Worm (Caenorhabditis elegans) whole organism, L1 larva: ENCODE measurements around the gene smg-6.
A peak's percentile ranks its signal among the peaks of the same experiment; 100 is the strongest.
"Not testable (repeated sequence)": the region's sequence is repeated elsewhere in the genome, so short reads cannot be mapped to it uniquely, and the experiment has no call there.

Experiments used
- C04F5.9 ChIP-seq: sonication (generic microtip); optimal IDR thresholded peaks from 2 replicates; lab custom pipeline; 2016; ENCODE audit warnings: missing genetic modification characterization, missing compliant biosample characterization
- C16A3.4 ChIP-seq: fragments of 150-350 bp; optimal IDR thresholded peaks from 2 replicates; lab custom pipeline; 2014; ENCODE audit warnings: missing biosample characterization, missing genetic modification characterization
- Y116A8C.19 ChIP-seq: sonication (generic microtip); optimal IDR thresholded peaks from 2 replicates; lab custom pipeline; 2016; ENCODE audit warnings: missing compliant biosample characterization, missing genetic modification characterization, borderline replicate concordance
- aly-2 ChIP-seq: fragments of 150-350 bp; optimal IDR thresholded peaks from 2 replicates; lab custom pipeline; 2014; ENCODE audit warnings: missing biosample characterization, missing genetic modification characterization
- ama-1 ChIP-seq: fragments of 150-350 bp; optimal IDR thresholded peaks from 2 replicates; lab custom pipeline; 2014
- ceh-63 ChIP-seq: fragments of 200-800 bp; sonication (Bioruptor generic); optimal IDR thresholded peaks from 2 replicates; lab custom pipeline; 2018; ENCODE audit warnings: mild to moderate bottlenecking, missing genetic modification characterization, missing compliant biosample characterization
- ceh-8 ChIP-seq: fragments of 200-800 bp; sonication (Bioruptor generic); optimal IDR thresholded peaks from 2 replicates; lab custom pipeline; 2018; ENCODE audit warnings: mild to moderate bottlenecking, missing genetic modification characterization, moderate library complexity, missing compliant biosample characterization
- ceh-82 ChIP-seq, 3 experiments: fragments of 150-350 bp in 1 of 3; sonication (generic microtip) in 2 of 3; optimal IDR thresholded peaks; 2 replicates each; lab custom pipeline; 2014 to 2017; ENCODE audit warnings: missing biosample characterization in 3 of 3, missing genetic modification characterization in 3 of 3
- ceh-88 ChIP-seq: fragments of 200-800 bp; sonication (Bioruptor generic); IDR thresholded peaks from 2 replicates; pipeline ENCODE4 v1.3.6; 2022; ENCODE audit warnings: missing genetic modification characterization, missing compliant biosample characterization
- ces-1 ChIP-seq: fragments of 150-350 bp; optimal IDR thresholded peaks from 2 replicates; lab custom pipeline; 2014; ENCODE audit warnings: missing biosample characterization, missing genetic modification reagents, missing genetic modification characterization
- dpl-1 ChIP-seq, 3 experiments: fragments of 150-350 bp in 2 of 3; sonication (generic microtip) in 1 of 3; optimal IDR thresholded peaks; 2 replicates each; lab custom pipeline; 2014 to 2017; ENCODE audit warnings: missing biosample characterization in 3 of 3, missing genetic modification characterization in 3 of 3, missing genetic modification reagents in 3 of 3
- efl-1 ChIP-seq, 4 experiments: fragments of 150-350 bp; optimal IDR thresholded peaks in 3 of 4; peaks in 1 of 4; 1 replicate in 1 of 4; 2 replicates in 3 of 4; lab custom pipeline; 2014; ENCODE audit warnings: missing biosample characterization in 2 of 4, missing genetic modification characterization in 2 of 4, missing genetic modification reagents in 2 of 4
- egl-27 ChIP-seq, 2 experiments: fragments of 150-350 bp in 1 of 2; sonication (generic microtip); optimal IDR thresholded peaks; 3 replicates each; lab custom pipeline; 2017 to 2018; ENCODE audit warnings: missing biosample characterization in 2 of 2, missing genetic modification characterization in 2 of 2, missing genetic modification reagents in 2 of 2
- fkh-10 ChIP-seq: sonication (generic microtip); optimal IDR thresholded peaks from 2 replicates; lab custom pipeline; 2017; ENCODE audit warnings: missing biosample characterization, missing genetic modification reagents, missing genetic modification characterization
- fkh-4 ChIP-seq: sonication (generic microtip); optimal IDR thresholded peaks from 2 replicates; lab custom pipeline; 2016; ENCODE audit warnings: missing compliant biosample characterization, missing genetic modification characterization, borderline replicate concordance
- fkh-8 ChIP-seq: sonication (generic microtip); optimal IDR thresholded peaks from 2 replicates; lab custom pipeline; 2016; ENCODE audit warnings: mild to moderate bottlenecking, missing genetic modification characterization, missing compliant biosample characterization
- grh-1 ChIP-seq: fragments of 200-800 bp; sonication (Bioruptor generic); IDR thresholded peaks from 2 replicates; pipeline ENCODE4 v1.3.6; 2022; ENCODE audit warnings: missing genetic modification reagents, missing genetic modification characterization, missing compliant biosample characterization
- hlh-4 ChIP-seq: sonication (generic microtip); optimal IDR thresholded peaks from 2 replicates; lab custom pipeline; 2016; ENCODE audit warnings: mild to moderate bottlenecking, missing genetic modification characterization, missing compliant biosample characterization
- hpl-2 ChIP-seq: fragments of 150-350 bp; optimal IDR thresholded peaks from 2 replicates; lab custom pipeline; 2014; ENCODE audit warnings: missing biosample characterization, missing genetic modification reagents, missing genetic modification characterization
- isw-1 ChIP-seq: fragments of 200-800 bp; sonication (Bioruptor generic); IDR thresholded peaks from 2 replicates; pipeline ENCODE4 v1.3.6; 2022; ENCODE audit warnings: missing genetic modification characterization, missing compliant biosample characterization
- jun-1 ChIP-seq: fragments of 150-350 bp; optimal IDR thresholded peaks from 2 replicates; lab custom pipeline; 2014; ENCODE audit warnings: missing biosample characterization, missing genetic modification reagents, missing genetic modification characterization
- lin-13 ChIP-seq: fragments of 150-350 bp; optimal IDR thresholded peaks from 2 replicates; lab custom pipeline; 2014; ENCODE audit warnings: missing biosample characterization, missing genetic modification reagents, missing genetic modification characterization
- lin-14 ChIP-seq: fragments of 200-800 bp; sonication (Bioruptor generic); optimal IDR thresholded peaks from 2 replicates; lab custom pipeline; 2018; ENCODE audit warnings: mild to moderate bottlenecking, missing genetic modification characterization, moderate library complexity, missing compliant biosample characterization
- lin-15B ChIP-seq: fragments of 150-350 bp; sonication (generic microtip); optimal IDR thresholded peaks from 3 replicates; lab custom pipeline; 2014; ENCODE audit warnings: missing biosample characterization, missing genetic modification characterization
- lin-35 ChIP-seq, 2 experiments: fragments of 150-350 bp; optimal IDR thresholded peaks; 2 replicates each; lab custom pipeline; 2014; ENCODE audit warnings: missing biosample characterization in 2 of 2, missing genetic modification characterization in 2 of 2, missing genetic modification reagents in 2 of 2
- lin-39 ChIP-seq: fragments of 150-350 bp; optimal IDR thresholded peaks from 2 replicates; lab custom pipeline; 2014; ENCODE audit warnings: missing biosample characterization, missing genetic modification reagents, missing genetic modification characterization
- lsy-2 ChIP-seq, 2 experiments: fragments of 150-350 bp; optimal IDR thresholded peaks; 2 replicates each; lab custom pipeline; 2014; ENCODE audit warnings: missing biosample characterization in 2 of 2, missing genetic modification characterization in 2 of 2
- mdl-1 ChIP-seq, 2 experiments: fragments of 150-350 bp; optimal IDR thresholded peaks; 2 replicates each; lab custom pipeline; 2014 to 2017; ENCODE audit warnings: missing biosample characterization in 2 of 2, missing genetic modification characterization in 2 of 2, inconsistent platforms in 1 of 2
- mef-2 ChIP-seq: fragments of 150-350 bp; optimal IDR thresholded peaks from 2 replicates; lab custom pipeline; 2014; ENCODE audit warnings: missing biosample characterization, missing genetic modification characterization
- mep-1 ChIP-seq: fragments of 150-350 bp; optimal IDR thresholded peaks from 2 replicates; lab custom pipeline; 2014; ENCODE audit warnings: missing biosample characterization, missing genetic modification characterization
- nhr-11 ChIP-seq: fragments of 150-350 bp; optimal IDR thresholded peaks from 2 replicates; lab custom pipeline; 2014; ENCODE audit warnings: missing biosample characterization, missing genetic modification characterization
- nhr-19 ChIP-seq: fragments of 200-800 bp; sonication (Bioruptor generic); conservative IDR thresholded peaks from 2 replicates; pipeline ENCODE4 v1.3.6; 2022; ENCODE audit warnings: missing genetic modification characterization, missing compliant biosample characterization
- nhr-20 ChIP-seq: sonication (generic microtip); optimal IDR thresholded peaks from 2 replicates; lab custom pipeline; 2016; ENCODE audit warnings: mild to moderate bottlenecking, missing genetic modification characterization, missing compliant biosample characterization
- nhr-28 ChIP-seq: fragments of 150-350 bp; optimal IDR thresholded peaks from 2 replicates; lab custom pipeline; 2014; ENCODE audit warnings: missing biosample characterization, missing genetic modification characterization
- nhr-47 ChIP-seq: sonication (generic microtip); optimal IDR thresholded peaks from 2 replicates; lab custom pipeline; 2016; ENCODE audit warnings: mild to moderate bottlenecking, missing genetic modification characterization, moderate library complexity, missing compliant biosample characterization
- nhr-71 ChIP-seq: sonication (generic microtip); optimal IDR thresholded peaks from 2 replicates; lab custom pipeline; 2016; ENCODE audit warnings: mild to moderate bottlenecking, missing genetic modification characterization, moderate library complexity, missing compliant biosample characterization
- nhr-76 ChIP-seq: sonication (generic microtip); optimal IDR thresholded peaks from 2 replicates; lab custom pipeline; 2017; ENCODE audit warnings: missing biosample characterization, missing genetic modification characterization
- nhr-77 ChIP-seq: fragments of 150-350 bp; optimal IDR thresholded peaks from 2 replicates; lab custom pipeline; 2014; ENCODE audit warnings: missing biosample characterization, missing genetic modification characterization
- nhr-84 ChIP-seq: sonication (generic microtip); optimal IDR thresholded peaks from 2 replicates; lab custom pipeline; 2017; ENCODE audit warnings: missing biosample characterization, missing genetic modification characterization
- nhr-85 ChIP-seq: sonication (generic microtip); peaks from one replicate; lab custom pipeline; 2016; ENCODE audit warnings: missing genetic modification characterization, inconsistent platforms, missing compliant biosample characterization
- sox-4 ChIP-seq: sonication (generic microtip); optimal IDR thresholded peaks from 2 replicates; lab custom pipeline; 2016; ENCODE audit warnings: missing genetic modification characterization, missing compliant biosample characterization
- swsn-7 ChIP-seq: sonication (generic microtip); optimal IDR thresholded peaks from 2 replicates; lab custom pipeline; 2016; ENCODE audit warnings: missing genetic modification characterization, missing compliant biosample characterization
- tbx-2 ChIP-seq: sonication (generic microtip); optimal IDR thresholded peaks from 2 replicates; lab custom pipeline; 2016; ENCODE audit warnings: missing genetic modification characterization, missing compliant biosample characterization
- tlp-1 ChIP-seq: fragments of 150-350 bp; optimal IDR thresholded peaks from 2 replicates; lab custom pipeline; 2014; ENCODE audit warnings: missing biosample characterization, missing genetic modification characterization
- unc-98 ChIP-seq: fragments of 200-800 bp; sonication (Bioruptor generic); IDR thresholded peaks from 2 replicates; pipeline ENCODE4 v1.3.6; 2022; ENCODE audit warnings: missing genetic modification characterization, missing compliant biosample characterization
- zag-1 ChIP-seq: fragments of 150-350 bp; optimal IDR thresholded peaks from 2 replicates; lab custom pipeline; 2014; ENCODE audit warnings: missing biosample characterization, missing genetic modification characterization
- zip-4 ChIP-seq: fragments of 200-800 bp; sonication (Bioruptor generic); optimal IDR thresholded peaks from 2 replicates; lab custom pipeline; 2018; ENCODE audit warnings: mild to moderate bottlenecking, missing genetic modification characterization, moderate library complexity, missing compliant biosample characterization
- ztf-11 ChIP-seq, 2 experiments: sonication (generic microtip); optimal IDR thresholded peaks; 2 replicates each; lab custom pipeline; 2016 to 2017; ENCODE audit warnings: missing genetic modification characterization in 2 of 2, missing biosample characterization in 1 of 2, missing compliant biosample characterization in 1 of 2
- ztf-4 ChIP-seq: fragments of 150-350 bp; optimal IDR thresholded peaks from 2 replicates; lab custom pipeline; 2014; ENCODE audit warnings: missing biosample characterization, missing genetic modification characterization

The smg-6 gene

DNA sequence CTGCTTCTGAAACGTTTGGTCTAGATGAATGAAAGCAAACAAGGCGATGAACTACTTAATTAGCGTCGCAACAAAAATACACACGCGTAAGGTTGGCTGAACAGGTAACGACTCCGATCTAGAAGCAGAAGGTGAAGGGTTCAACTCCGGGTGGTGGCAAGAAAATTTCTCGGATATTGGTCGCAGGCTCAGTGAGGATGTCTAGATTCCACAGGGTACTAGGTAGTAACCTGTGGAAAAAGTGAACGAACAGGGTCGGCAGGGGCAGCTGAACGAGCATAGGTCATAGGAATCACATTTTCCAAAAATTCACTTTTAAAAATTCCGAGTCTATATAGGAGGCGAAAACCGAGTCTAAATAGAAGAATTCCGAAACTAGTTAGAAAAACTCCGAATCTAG is 13.3 kb upstream of the smg-6 start:
- not testable (repeated sequence) for TF ChIP-seq efl-1 (optimal IDR thresholded peaks at IDR 0.05; lab: Kevin White, UChicago)
- peak in 1 of 2 experiments; percentile 9 for TF ChIP-seq efl-1 (GFP tag; optimal IDR thresholded peaks at IDR 0.05 in 1 of 2; lab: Kevin White, UChicago)

- no peak for TF ChIP-seq hlh-4 (tag; lab: Kevin White, UChicago)
- TF ChIP-seq nhr-11 (tag; lab: Kevin White, UChicago): no peak
- TF ChIP-seq egl-27 (tag; optimal IDR thresholded peaks at IDR 0.05; lab: Kevin White, UChicago): no peak
Measured at ce11 chrIII:2468202-2468601, 5.5 kb upstream of the smg-6 start, which contains the start of the genes E02H9.9 and E02H9.1. Gene E02H9.9 (minus strand): TSS chrIII:2468302. Gene E02H9.1 (plus strand): TSS chrIII:2468486.

ce11 chrIII:2471855-2472254 is 1.8 kb upstream of the smg-6 start:
- TF ChIP-seq ceh-8 (GFP tag; lab: Kevin White, UChicago): no peak
- no peak for TF ChIP-seq ztf-11 (tag; optimal IDR thresholded peaks at IDR 0.05; lab: Kevin White, UChicago)
- no peak for TF ChIP-seq nhr-28 (tag; lab: Kevin White, UChicago)
- TF ChIP-seq lin-39 (tag; lab: Kevin White, UChicago): no peak
- no peak for TF ChIP-seq grh-1
- TF ChIP-seq nhr-76: no peak
- peak; percentile 35 for TF ChIP-seq nhr-71 (tag; lab: Kevin White, UChicago)
- peak; percentile 63 to 75 for TF ChIP-seq lsy-2 (tag; optimal IDR thresholded peaks at IDR 0.05; lab: Kevin White, UChicago)
- peak; percentile 55 for TF ChIP-seq nhr-19
- TF ChIP-seq lin-15B (tag; lab: Kevin White, UChicago): peak; percentile 50
- TF ChIP-seq lin-13 (GFP tag; lab: Kevin White, UChicago): peak; percentile 24
- no peak for TF ChIP-seq ces-1 (GFP tag; lab: Kevin White, UChicago)
- TF ChIP-seq ztf-4 (tag; lab: Kevin White, UChicago): no peak
- no peak for TF ChIP-seq egl-27 (tag; optimal IDR thresholded peaks at IDR 0.05; lab: Kevin White, UChicago)
- no peak for TF ChIP-seq sox-4 (tag; lab: Kevin White, UChicago)
- peak; percentile 74 to 76 for TF ChIP-seq lin-35 (GFP tag; optimal IDR thresholded peaks at IDR 0.05; lab: Kevin White, UChicago)
- TF ChIP-seq unc-98 (GFP tag; lab: Robert Waterston, UW): no peak
- peak; percentile 89 for TF ChIP-seq lin-14 (GFP tag; lab: Kevin White, UChicago)
- TF ChIP-seq nhr-47 (tag; lab: Kevin White, UChicago): peak; percentile 15
- TF ChIP-seq dpl-1 (GFP tag; optimal IDR thresholded peaks at IDR 0.05; lab: Kevin White, UChicago): peak; percentile 39 to 66 (median 40)
- TF ChIP-seq C04F5.9 (tag; lab: Kevin White, UChicago): no peak
- TF ChIP-seq fkh-10 (GFP tag; lab: Kevin White, UChicago): no peak
- peak in 1 of 2 experiments; percentile 72 for TF ChIP-seq mdl-1 (tag; optimal IDR thresholded peaks at IDR 0.05; lab: Kevin White, UChicago)
- TF ChIP-seq zag-1 (tag; lab: Kevin White, UChicago): no peak
- TF ChIP-seq fkh-8 (tag; lab: Kevin White, UChicago): peak; percentile 38
- no peak for TF ChIP-seq hpl-2 (GFP tag; lab: Kevin White, UChicago)
- TF ChIP-seq mef-2: no peak
- TF ChIP-seq nhr-77: peak; percentile 25
- TF ChIP-seq ama-1 (lab: Kevin White, UChicago): no peak
- TF ChIP-seq ceh-82 (tag; optimal IDR thresholded peaks at IDR 0.05; lab: Kevin White, UChicago): peak; percentile 23 to 73 (median 27)
- TF ChIP-seq zip-4: no peak
- no peak for TF ChIP-seq ceh-88 (GFP tag; lab: Robert Waterston, UW)
- peak; percentile 27 for TF ChIP-seq nhr-20 (tag; lab: Kevin White, UChicago)
- no peak for TF ChIP-seq aly-2
- TF ChIP-seq Y116A8C.19 (tag; lab: Kevin White, UChicago): no peak
- TF ChIP-seq swsn-7 (tag; lab: Kevin White, UChicago): peak; percentile 20
- no peak for TF ChIP-seq jun-1 (tag; lab: Kevin White, UChicago)
- TF ChIP-seq ceh-63 (GFP tag; lab: Kevin White, UChicago): no peak
- TF ChIP-seq nhr-85: no peak
- TF ChIP-seq mep-1 (tag; lab: Kevin White, UChicago): peak; percentile 70
- TF ChIP-seq tbx-2 (tag; lab: Kevin White, UChicago): no peak
- peak; percentile 16 for TF ChIP-seq C16A3.4 (tag; lab: Kevin White, UChicago)
- TF ChIP-seq fkh-4 (tag; lab: Kevin White, UChicago): no peak
- peak; percentile 34; the same call in 1 of the 2 replicates for TF ChIP-seq isw-1 (GFP tag; lab: Robert Waterston, UW)
- no peak for TF ChIP-seq hlh-4 (tag; lab: Kevin White, UChicago)
- no peak for TF ChIP-seq nhr-84 (tag; lab: Kevin White, UChicago)
- TF ChIP-seq tlp-1 (tag; lab: Kevin White, UChicago): no peak
